Worm (Caenorhabditis elegans): ENCODE results near the gene dmsr-16.

dmsr-16 gene

ce11 chrV:6768452-6768929 is 40.4 kb downstream of the dmsr-16 start, which contains the start of the genes T25F10.1 and clik-1:
Gene T25F10.1 (plus strand): TSS chrV:6768502.
Gene clik-1 (minus strand): TSS chrV:6768732.
- TF ChIP-seq hlh-1 (tag; optimal IDR thresholded peaks at IDR 0.05) (peak; percentile 31), nhr-12 (tag; optimal IDR thresholded peaks at IDR 0.05) (no peak), unc-62 (GFP tag; optimal IDR thresholded peaks at IDR 0.05) (peak; percentile 9), unc-39 (tag; optimal IDR thresholded peaks at IDR 0.05) (no peak), ztf-11 (tag; optimal IDR thresholded peaks at IDR 0.05) (no peak), lsy-2 (tag; optimal IDR thresholded peaks at IDR 0.05) (no peak), unc-120 (tag; optimal IDR thresholded peaks at IDR 0.05; ENCODE audit: poor library complexity, severe bottlenecking) (peak; percentile 90), mls-2 (tag; optimal IDR thresholded peaks at IDR 0.05) (no peak), zip-8 (tag; optimal IDR thresholded peaks at IDR 0.05) (no peak), ceh-83 (GFP tag; optimal IDR thresholded peaks at IDR 0.05) (no peak), ces-1 (GFP tag; optimal IDR thresholded peaks at IDR 0.05) (no peak), tbx-8 (GFP tag; optimal IDR thresholded peaks at IDR 0.05) (no peak)

ce11 chrV:6767576-6767975 is 41.3 kb downstream of the dmsr-16 start:
- no peak for TF ChIP-seq M03D4.4 (tag; optimal IDR thresholded peaks at IDR 0.05)
- TF ChIP-seq ceh-43 (GFP tag; optimal IDR thresholded peaks at IDR 0.05): no peak
- TF ChIP-seq nhr-237 (tag; optimal IDR thresholded peaks at IDR 0.05): no peak
- peak; percentile 47 for TF ChIP-seq unc-120 (tag; optimal IDR thresholded peaks at IDR 0.05; ENCODE audit: poor library complexity, severe bottlenecking)
- TF ChIP-seq snpc-4 (tag; optimal IDR thresholded peaks at IDR 0.05): no peak
- TF ChIP-seq lin-13 (tag; optimal IDR thresholded peaks at IDR 0.05): no peak
- no peak for TF ChIP-seq ces-1 (GFP tag; optimal IDR thresholded peaks at IDR 0.05)
- no peak for TF ChIP-seq mep-1 (tag; optimal IDR thresholded peaks at IDR 0.05)
- no peak for TF ChIP-seq blmp-1 (tag; optimal IDR thresholded peaks at IDR 0.05)
- TF ChIP-seq tbx-8 (GFP tag; optimal IDR thresholded peaks at IDR 0.05): no peak
- peak; percentile 60 for TF ChIP-seq hlh-1 (tag; optimal IDR thresholded peaks at IDR 0.05)
- TF ChIP-seq mab-5 (tag; optimal IDR thresholded peaks at IDR 0.05): no peak

ce11 chrV:6764972-6765371 is 43.9 kb downstream of the dmsr-16 start, which contains the start of gene bbs-8:
Gene bbs-8 (minus strand): TSS chrV:6765072.
- TF ChIP-seq ceh-43 (GFP tag; optimal IDR thresholded peaks at IDR 0.05) (no peak), lin-13 (tag; optimal IDR thresholded peaks at IDR 0.05) (no peak), elt-1 (tag; optimal IDR thresholded peaks at IDR 0.05; ENCODE audit: borderline replicate concordance, insufficient read depth) (no peak), ces-1 (GFP tag; optimal IDR thresholded peaks at IDR 0.05) (no peak), tbx-8 (GFP tag; optimal IDR thresholded peaks at IDR 0.05) (no peak), elt-3 (tag; optimal IDR thresholded peaks at IDR 0.05) (no peak), nhr-2 (tag; optimal IDR thresholded peaks at IDR 0.05) (no peak), snpc-4 (tag; optimal IDR thresholded peaks at IDR 0.05) (no peak), nhr-237 (tag; optimal IDR thresholded peaks at IDR 0.05) (no peak), mls-2 (tag; optimal IDR thresholded peaks at IDR 0.05) (no peak), zip-8 (tag; optimal IDR thresholded peaks at IDR 0.05) (no peak), blmp-1 (tag; optimal IDR thresholded peaks at IDR 0.05) (no peak), ztf-11 (tag; optimal IDR thresholded peaks at IDR 0.05) (no peak)

- TF ChIP-seq snpc-4 (tag; optimal IDR thresholded peaks at IDR 0.05): no peak
- no peak for TF ChIP-seq zip-8 (tag; optimal IDR thresholded peaks at IDR 0.05)
- TF ChIP-seq ceh-83 (GFP tag; optimal IDR thresholded peaks at IDR 0.05): no peak
- TF ChIP-seq drap-1 (GFP tag; optimal IDR thresholded peaks at IDR 0.05): no peak
- no peak for TF ChIP-seq bed-3 (GFP tag; optimal IDR thresholded peaks at IDR 0.05)
- TF ChIP-seq nhr-2 (tag; optimal IDR thresholded peaks at IDR 0.05): no peak
- TF ChIP-seq ceh-43 (GFP tag; optimal IDR thresholded peaks at IDR 0.05): no peak
- TF ChIP-seq nhr-28 (tag; optimal IDR thresholded peaks at IDR 0.05): no peak
- TF ChIP-seq elt-1 (tag; optimal IDR thresholded peaks at IDR 0.05; ENCODE audit: borderline replicate concordance, insufficient read depth): no peak
- no peak for TF ChIP-seq cnd-1 (tag; optimal IDR thresholded peaks at IDR 0.05)
- no peak for TF ChIP-seq tbx-8 (GFP tag; optimal IDR thresholded peaks at IDR 0.05)
- TF ChIP-seq nhr-76 (tag; optimal IDR thresholded peaks at IDR 0.05): no peak
- no peak for TF ChIP-seq sem-2 (GFP tag; optimal IDR thresholded peaks at IDR 0.05)
- TF ChIP-seq hlh-1 (tag; optimal IDR thresholded peaks at IDR 0.05): no peak
- no peak for TF ChIP-seq ceh-39 (tag; optimal IDR thresholded peaks at IDR 0.05)
- no peak for TF ChIP-seq mab-5 (tag; optimal IDR thresholded peaks at IDR 0.05)
- no peak for TF ChIP-seq nhr-12 (tag; optimal IDR thresholded peaks at IDR 0.05)
- TF ChIP-seq mls-2 (tag; optimal IDR thresholded peaks at IDR 0.05): no peak
- no peak for TF ChIP-seq M03D4.4 (tag; optimal IDR thresholded peaks at IDR 0.05)
Measured at ce11 chrV:6762361-6762760, 46.5 kb downstream of the dmsr-16 start, which contains the start of gene T25F10.4. Gene T25F10.4 (minus strand): TSS chrV:6762461.

- no peak for TF ChIP-seq ham-2 (GFP tag; optimal IDR thresholded peaks at IDR 0.05)
- TF ChIP-seq M03D4.4 (tag; optimal IDR thresholded peaks at IDR 0.05): no peak
- TF ChIP-seq sem-2 (GFP tag; optimal IDR thresholded peaks at IDR 0.05): no peak
- no peak for TF ChIP-seq blmp-1 (tag; optimal IDR thresholded peaks at IDR 0.05)
- TF ChIP-seq tbx-8 (GFP tag; optimal IDR thresholded peaks at IDR 0.05): no peak
- no peak for TF ChIP-seq lin-32 (GFP tag; optimal IDR thresholded peaks at IDR 0.05)
- no peak for TF ChIP-seq nhr-12 (tag; optimal IDR thresholded peaks at IDR 0.05)
- no peak for TF ChIP-seq ceh-43 (GFP tag; optimal IDR thresholded peaks at IDR 0.05)
- TF ChIP-seq nhr-237 (tag; optimal IDR thresholded peaks at IDR 0.05): no peak
- TF ChIP-seq lin-13 (tag; optimal IDR thresholded peaks at IDR 0.05): no peak
- no peak for TF ChIP-seq ces-1 (GFP tag; optimal IDR thresholded peaks at IDR 0.05)
- TF ChIP-seq unc-120 (tag; optimal IDR thresholded peaks at IDR 0.05; ENCODE audit: poor library complexity, severe bottlenecking): no peak
- TF ChIP-seq nhr-2 (tag; optimal IDR thresholded peaks at IDR 0.05): no peak
- TF ChIP-seq elt-1 (tag; optimal IDR thresholded peaks at IDR 0.05; ENCODE audit: borderline replicate concordance, insufficient read depth): no peak
Measured at ce11 chrV:6758017-6758416, 50.8 kb downstream of the dmsr-16 start, which contains the start of gene dbl-1. Gene dbl-1 (plus strand): TSS chrV:6758135.
